Worm (Caenorhabditis elegans) whole organism, L3 larva: ENCODE results near the gene ugt-4.

Experiments
- ZK546.5 ChIP-seq: sonication (generic microtip); optimal IDR thresholded peaks from 2 replicates; lab custom pipeline; 2017; ENCODE audit warnings: missing biosample characterization, missing genetic modification characterization
- aly-2 ChIP-seq: fragments of 150-350 bp; optimal IDR thresholded peaks from 2 replicates; lab custom pipeline; 2014; ENCODE audit warnings: missing biosample characterization, missing genetic modification characterization
- ama-1 ChIP-seq: fragments of 150-350 bp; optimal IDR thresholded peaks from 2 replicates; lab custom pipeline; 2018
- ceh-16 ChIP-seq: sonication (generic microtip); optimal IDR thresholded peaks from 2 replicates; lab custom pipeline; 2017; ENCODE audit warnings: missing biosample characterization, missing genetic modification characterization
- ceh-28 ChIP-seq: fragments of 150-350 bp; optimal IDR thresholded peaks from 2 replicates; lab custom pipeline; 2014; ENCODE audit warnings: missing biosample characterization, missing genetic modification reagents, missing genetic modification characterization
- daf-12 ChIP-seq: fragments of 150-350 bp; optimal IDR thresholded peaks from 2 replicates; lab custom pipeline; 2014; ENCODE audit warnings: missing biosample characterization, missing genetic modification reagents, missing genetic modification characterization
- egl-5 ChIP-seq: fragments of 150-350 bp; optimal IDR thresholded peaks from 2 replicates; lab custom pipeline; 2017; ENCODE audit warnings: missing biosample characterization, missing genetic modification reagents, missing genetic modification characterization, inconsistent platforms
- elt-2 ChIP-seq: sonication (generic microtip); optimal IDR thresholded peaks from 2 replicates; lab custom pipeline; 2016; ENCODE audit warnings: missing genetic modification reagents, mild to moderate bottlenecking, missing genetic modification characterization, missing compliant biosample characterization
- elt-3 ChIP-seq, 3 experiments: fragments of 150-350 bp in 1 of 3; sonication (generic microtip) in 2 of 3; optimal IDR thresholded peaks; 2 replicates in 2 of 3; 4 replicates in 1 of 3; lab custom pipeline; 2014 to 2017; ENCODE audit warnings: missing biosample characterization in 3 of 3, missing genetic modification characterization in 3 of 3
- eor-1 ChIP-seq, 2 experiments: fragments of 150-350 bp; optimal IDR thresholded peaks; 2 replicates each; lab custom pipeline; 2014 to 2018; ENCODE audit warnings: missing biosample characterization in 2 of 2, missing genetic modification characterization in 2 of 2
- fkh-10 ChIP-seq: sonication (generic microtip); optimal IDR thresholded peaks from 2 replicates; lab custom pipeline; 2017; ENCODE audit warnings: missing biosample characterization, missing genetic modification reagents, missing genetic modification characterization
- fkh-2 ChIP-seq: fragments of 150-350 bp; optimal IDR thresholded peaks from 2 replicates; lab custom pipeline; 2014; ENCODE audit warnings: missing biosample characterization, missing genetic modification reagents, missing genetic modification characterization
- fos-1 ChIP-seq: fragments of 150-350 bp; optimal IDR thresholded peaks from 2 replicates; lab custom pipeline; 2014; ENCODE audit warnings: missing biosample characterization, missing genetic modification characterization
- lin-15B ChIP-seq: fragments of 150-350 bp; optimal IDR thresholded peaks from 2 replicates; lab custom pipeline; 2014; ENCODE audit warnings: missing biosample characterization, missing genetic modification characterization
- lin-39 ChIP-seq: fragments of 150-350 bp; optimal IDR thresholded peaks from 2 replicates; lab custom pipeline; 2018; ENCODE audit warnings: missing biosample characterization, missing genetic modification reagents, missing genetic modification characterization
- lsy-12 ChIP-seq: sonication (generic microtip); optimal IDR thresholded peaks from 2 replicates; lab custom pipeline; 2016; ENCODE audit warnings: mild to moderate bottlenecking, missing genetic modification characterization, missing compliant biosample characterization
- nfya-1 ChIP-seq: sonication (generic microtip); optimal IDR thresholded peaks from 2 replicates; lab custom pipeline; 2017; ENCODE audit warnings: missing genetic modification characterization, mild to moderate bottlenecking, missing compliant biosample characterization, antibody characterized with exemption, moderate library complexity; ENCODE audit not compliant: insufficient read depth
- nhr-11 ChIP-seq: fragments of 150-350 bp; optimal IDR thresholded peaks from 2 replicates; lab custom pipeline; 2014; ENCODE audit warnings: missing biosample characterization, missing genetic modification characterization
- nhr-12 ChIP-seq: fragments of 150-350 bp; optimal IDR thresholded peaks from 2 replicates; lab custom pipeline; 2014; ENCODE audit warnings: missing biosample characterization, missing genetic modification characterization
- nhr-237 ChIP-seq: fragments of 150-350 bp; optimal IDR thresholded peaks from 2 replicates; lab custom pipeline; 2014; ENCODE audit warnings: missing biosample characterization, missing genetic modification characterization
- nhr-43 ChIP-seq: sonication (generic microtip); optimal IDR thresholded peaks from 2 replicates; lab custom pipeline; 2016; ENCODE audit warnings: mild to moderate bottlenecking, missing genetic modification characterization, missing compliant biosample characterization; ENCODE audit not compliant: poor library complexity, severe bottlenecking
- nhr-67 ChIP-seq: fragments of 150-350 bp; optimal IDR thresholded peaks from 2 replicates; lab custom pipeline; 2014; ENCODE audit warnings: missing biosample characterization, missing genetic modification characterization
- nhr-77 ChIP-seq: fragments of 150-350 bp; optimal IDR thresholded peaks from 2 replicates; lab custom pipeline; 2014; ENCODE audit warnings: missing biosample characterization, missing genetic modification characterization
- pha-4 ChIP-seq: fragments of 150-350 bp; optimal IDR thresholded peaks from 2 replicates; lab custom pipeline; 2014; ENCODE audit warnings: missing biosample characterization, missing genetic modification reagents, missing genetic modification characterization
- pqm-1 ChIP-seq: fragments of 150-350 bp; optimal IDR thresholded peaks from 2 replicates; lab custom pipeline; 2017; ENCODE audit warnings: missing biosample characterization, missing genetic modification characterization, inconsistent platforms
- sea-2 ChIP-seq: fragments of 150-350 bp; sonication (generic microtip); optimal IDR thresholded peaks from 4 replicates; lab custom pipeline; 2014; ENCODE audit warnings: missing biosample characterization, missing genetic modification reagents, missing genetic modification characterization
- skn-1 ChIP-seq: fragments of 150-350 bp; optimal IDR thresholded peaks from 2 replicates; lab custom pipeline; 2014; ENCODE audit warnings: missing biosample characterization, missing genetic modification characterization
- snpc-4 ChIP-seq: fragments of 150-350 bp; optimal IDR thresholded peaks from 2 replicates; lab custom pipeline; 2014; ENCODE audit warnings: missing biosample characterization, missing genetic modification characterization
- tbx-2 ChIP-seq: sonication (generic microtip); optimal IDR thresholded peaks from 2 replicates; lab custom pipeline; 2016; ENCODE audit warnings: mild to moderate bottlenecking, missing genetic modification characterization, missing compliant biosample characterization
- zag-1 ChIP-seq: fragments of 150-350 bp; optimal IDR thresholded peaks from 2 replicates; lab custom pipeline; 2014; ENCODE audit warnings: missing biosample characterization, missing genetic modification characterization

Gene ugt-4

ce11 chrV:12800171-12800570 lies 5.0 kb upstream of the ugt-4 start, which contains the start of gene ugt-3:
Gene ugt-3, minus strand, starts transcription at chrV:12800271.
- TF ChIP-seq nhr-67 (tag; lab: Kevin White, UChicago) (no peak), ceh-28 (no peak), nhr-43 (tag; lab: Kevin White, UChicago) (no peak), elt-3 (tag; optimal IDR thresholded peaks at IDR 0.05; lab: Kevin White, UChicago) (no peak), zag-1 (tag; lab: Kevin White, UChicago) (no peak), skn-1 (tag; lab: Kevin White, UChicago) (no peak), tbx-2 (no peak)

ce11 chrV:12797992-12798391 lies 2.9 kb upstream of the ugt-4 start, which contains the start of gene ugt-6:
Gene ugt-6, minus strand, starts transcription at chrV:12798224.
- TF ChIP-seq sea-2 (no peak), pha-4 (tag; lab: Kevin White, UChicago) (no peak), aly-2 (tag; lab: Kevin White, UChicago) (no peak), elt-2 (tag; lab: Kevin White, UChicago) (peak; percentile 22), pqm-1 (tag; lab: Kevin White, UChicago) (peak; percentile 9)

ce11 chrV:12796908-12797490 lies 1.9 kb upstream of the ugt-4 start:
- TF ChIP-seq lin-15B (tag; lab: Kevin White, UChicago): no peak
- peak; percentile 76 for TF ChIP-seq elt-2 (tag; lab: Kevin White, UChicago)
- TF ChIP-seq, all 47 proteins: peak for 1

- TF ChIP-seq pqm-1 (tag; lab: Kevin White, UChicago) (peak; percentile 75), elt-2 (tag; lab: Kevin White, UChicago) (peak; percentile 35), nfya-1 (no peak)
Observed at ce11 chrV:12795927-12796326, 791 bp upstream of the ugt-4 start.

ce11 chrV:12792752-12793151 lies 2.4 kb downstream of the ugt-4 start, which contains the start of gene ugt-5:
Gene ugt-5, minus strand, starts transcription at chrV:12792965.
- peak; percentile 86 for TF ChIP-seq pqm-1 (tag; lab: Kevin White, UChicago)
- TF ChIP-seq egl-5 (tag; lab: Kevin White, UChicago): no peak
- peak; percentile 68 for TF ChIP-seq skn-1 (tag; lab: Kevin White, UChicago)
- TF ChIP-seq ZK546.5 (tag; lab: Kevin White, UChicago): no peak
- TF ChIP-seq ceh-16 (tag; lab: Kevin White, UChicago): no peak
- no peak for TF ChIP-seq nhr-77
- TF ChIP-seq nhr-237 (tag; lab: Kevin White, UChicago): no peak
- peak; percentile 52 for TF ChIP-seq elt-2 (tag; lab: Kevin White, UChicago)
- TF ChIP-seq, all 47 proteins: peak for 3

ce11 chrV:12790188-12790587 lies 4.9 kb downstream of the ugt-4 start, which contains the start of gene srbc-43:
Gene srbc-43, minus strand, starts transcription at chrV:12790518.
- TF ChIP-seq pha-4 (tag; lab: Kevin White, UChicago): no peak
- TF ChIP-seq ama-1 (lab: Kevin White, UChicago): no peak
- no peak for TF ChIP-seq nhr-237 (tag; lab: Kevin White, UChicago)
- no peak for TF ChIP-seq fkh-10 (GFP tag; lab: Kevin White, UChicago)
- TF ChIP-seq nhr-12 (tag; lab: Kevin White, UChicago): no peak
- TF ChIP-seq sea-2: no peak
- no peak for TF ChIP-seq eor-1 (tag; optimal IDR thresholded peaks at IDR 0.05; lab: Kevin White, UChicago)
- no peak for TF ChIP-seq nhr-11
- no peak for TF ChIP-seq lin-39 (tag; lab: Kevin White, UChicago)
- TF ChIP-seq snpc-4 (tag; lab: Kevin White, UChicago): no peak
- no peak for TF ChIP-seq fkh-2
- no peak for TF ChIP-seq lsy-12 (tag; lab: Kevin White, UChicago)
- TF ChIP-seq nhr-67 (tag; lab: Kevin White, UChicago): no peak
- no peak for TF ChIP-seq daf-12 (tag; lab: Kevin White, UChicago)
- TF ChIP-seq fos-1 (tag; lab: Kevin White, UChicago): no peak
- TF ChIP-seq nfya-1: no peak
